Worm (Caenorhabditis elegans) whole organism, young adult: ENCODE measurements around the gene C29F9.6.
"Not testable (repeated sequence)": the region's sequence is repeated elsewhere in the genome, so short reads cannot be mapped to it uniquely, and the experiment has no call there.

Experiments
- B0035.1 ChIP-seq: sonication (generic microtip); optimal IDR thresholded peaks from 2 replicates; lab custom pipeline; 2016; ENCODE audit warnings: missing genetic modification characterization, mild to moderate bottlenecking, missing compliant biosample characterization, missing genotype, missing genetic modification reagents
- B0261.1 ChIP-seq: sonication (generic microtip); optimal IDR thresholded peaks from 2 replicates; lab custom pipeline; 2016; ENCODE audit warnings: mild to moderate bottlenecking, missing genetic modification characterization, moderate library complexity, missing compliant biosample characterization
- B0336.3 ChIP-seq: fragments of 200-800 bp; sonication (Bioruptor generic); IDR thresholded peaks from 2 replicates; pipeline ENCODE4 v1.3.6; 2022; ENCODE audit warnings: missing genetic modification characterization, missing compliant biosample characterization
- Y79H2A.3 ChIP-seq: fragments of 200-800 bp; sonication (Bioruptor generic); conservative IDR thresholded peaks from 2 replicates; pipeline ENCODE4 v1.3.6; 2022; ENCODE audit warnings: missing genetic modification reagents, missing genetic modification characterization, missing compliant biosample characterization
- aptf-2 ChIP-seq: fragments of 200-800 bp; sonication (Bioruptor generic); conservative IDR thresholded peaks from 2 replicates; pipeline ENCODE4 v1.3.6; 2022; ENCODE audit warnings: missing genetic modification reagents, missing genetic modification characterization, missing compliant biosample characterization
- attf-3 ChIP-seq: fragments of 200-800 bp; sonication (Bioruptor generic); conservative IDR thresholded peaks from 2 replicates; pipeline ENCODE4 v1.3.6; 2022; ENCODE audit warnings: missing genetic modification reagents, missing genetic modification characterization, missing compliant biosample characterization
- ccch-3 ChIP-seq: fragments of 200-800 bp; sonication (Bioruptor generic); optimal IDR thresholded peaks from 2 replicates; lab custom pipeline; 2018; ENCODE audit warnings: mild to moderate bottlenecking, missing genetic modification characterization, missing compliant biosample characterization
- die-1 ChIP-seq: sonication (generic microtip); optimal IDR thresholded peaks from 2 replicates; lab custom pipeline; 2016; ENCODE audit warnings: missing genotype, mild to moderate bottlenecking, missing genetic modification characterization, missing compliant biosample characterization
- egl-44 ChIP-seq: fragments of 200-800 bp; sonication (Bioruptor generic); IDR thresholded peaks from 2 replicates; pipeline ENCODE4 v1.3.6; 2022; ENCODE audit warnings: missing genetic modification reagents, missing genetic modification characterization, missing compliant biosample characterization
- egrh-3 ChIP-seq: fragments of 200-800 bp; sonication (Bioruptor generic); IDR thresholded peaks from 2 replicates; pipeline ENCODE4 v1.3.6; 2022; ENCODE audit warnings: missing genetic modification reagents, missing genetic modification characterization, missing compliant biosample characterization
- ekl-4 ChIP-seq: fragments of 200-800 bp; sonication (Bioruptor generic); IDR thresholded peaks from 2 replicates; pipeline ENCODE4 v1.3.6; 2022; ENCODE audit warnings: missing genetic modification reagents, missing genetic modification characterization, missing compliant biosample characterization
- ets-4 ChIP-seq: fragments of 200-800 bp; sonication (Bioruptor generic); optimal IDR thresholded peaks from 2 replicates; lab custom pipeline; 2018; ENCODE audit warnings: mild to moderate bottlenecking, missing genetic modification characterization, missing compliant biosample characterization
- fkh-3 ChIP-seq: sonication (generic microtip); optimal IDR thresholded peaks from 2 replicates; lab custom pipeline; 2016; ENCODE audit warnings: mild to moderate bottlenecking, missing genetic modification characterization, missing compliant biosample characterization
- lin-26 ChIP-seq: fragments of 200-800 bp; sonication (Bioruptor generic); IDR thresholded peaks from 2 replicates; pipeline ENCODE4 v1.3.6; 2022; ENCODE audit warnings: missing genetic modification reagents, missing genetic modification characterization, missing compliant biosample characterization
- lin-40 ChIP-seq: sonication (generic microtip); optimal IDR thresholded peaks from 2 replicates; lab custom pipeline; 2016; ENCODE audit warnings: missing genetic modification characterization, mild to moderate bottlenecking, missing compliant biosample characterization, missing genotype, missing genetic modification reagents
- lin-54 ChIP-seq: fragments of 200-800 bp; sonication (Bioruptor generic); optimal IDR thresholded peaks from 2 replicates; lab custom pipeline; 2018; ENCODE audit warnings: mild to moderate bottlenecking, missing genetic modification characterization, missing compliant biosample characterization
- madf-3 ChIP-seq: fragments of 200-800 bp; sonication (Bioruptor generic); IDR thresholded peaks from 2 replicates; pipeline ENCODE4 v1.3.6; 2022; ENCODE audit warnings: missing genetic modification reagents, missing genetic modification characterization, missing compliant biosample characterization
- nfya-2 ChIP-seq: fragments of 200-800 bp; sonication (Bioruptor generic); IDR thresholded peaks from 2 replicates; pipeline ENCODE4 v1.3.6; 2022; ENCODE audit warnings: missing genetic modification reagents, missing genetic modification characterization, missing compliant biosample characterization
- pha-4 ChIP-seq: fragments of 150-350 bp; sonication (generic microtip); optimal IDR thresholded peaks from 2 replicates; lab custom pipeline; 2014; ENCODE audit warnings: missing biosample characterization, missing genetic modification reagents, missing genetic modification characterization
- rec-8 ChIP-seq, 2 experiments: sonication (generic microtip); optimal IDR thresholded peaks; 2 replicates each; lab custom pipeline; 2016; ENCODE audit warnings: mild to moderate bottlenecking in 2 of 2, missing genetic modification characterization in 2 of 2, missing genetic modification reagents in 2 of 2, missing genotype in 2 of 2, missing biosample characterization in 1 of 2, missing compliant biosample characterization in 1 of 2, moderate library complexity in 1 of 2
- rpc-1 ChIP-seq, 2 experiments: fragments of 150-350 bp in 1 of 2; sonication (generic microtip) in 1 of 2; optimal IDR thresholded peaks; 2 replicates each; lab custom pipeline; 2014 to 2018; ENCODE audit warnings: missing biosample characterization in 1 of 2, missing genetic modification characterization in 1 of 2, missing genetic modification reagents in 1 of 2, missing genotype in 1 of 2
- sdz-38 ChIP-seq: sonication (generic microtip); optimal IDR thresholded peaks from 2 replicates; lab custom pipeline; 2016; ENCODE audit warnings: missing genotype, missing genetic modification characterization, missing compliant biosample characterization
- somi-1 ChIP-seq: fragments of 200-800 bp; sonication (Bioruptor generic); optimal IDR thresholded peaks from 2 replicates; lab custom pipeline; 2018; ENCODE audit warnings: mild to moderate bottlenecking, missing genetic modification characterization, missing compliant biosample characterization
- tbp1 ChIP-seq: fragments of 200-800 bp; sonication (Bioruptor generic); optimal IDR thresholded peaks from 2 replicates; lab custom pipeline; 2018; ENCODE audit warnings: mild to moderate bottlenecking, missing genetic modification characterization, missing compliant biosample characterization
- unc-62 ChIP-seq: fragments of 150-350 bp; optimal IDR thresholded peaks from 2 replicates; lab custom pipeline; 2014; ENCODE audit warnings: missing biosample characterization, missing genetic modification reagents, missing genetic modification characterization
- zfh-2 ChIP-seq: fragments of 200-800 bp; sonication (Bioruptor generic); conservative IDR thresholded peaks from 2 replicates; pipeline ENCODE4 v1.3.6; 2022; ENCODE audit warnings: missing genetic modification reagents, missing genetic modification characterization, missing compliant biosample characterization
- zim-3 ChIP-seq: sonication (generic microtip); optimal IDR thresholded peaks from 2 replicates; lab custom pipeline; 2017; ENCODE audit warnings: mild to moderate bottlenecking, missing genetic modification characterization, moderate library complexity, missing compliant biosample characterization

Gene C29F9.6

DNA sequence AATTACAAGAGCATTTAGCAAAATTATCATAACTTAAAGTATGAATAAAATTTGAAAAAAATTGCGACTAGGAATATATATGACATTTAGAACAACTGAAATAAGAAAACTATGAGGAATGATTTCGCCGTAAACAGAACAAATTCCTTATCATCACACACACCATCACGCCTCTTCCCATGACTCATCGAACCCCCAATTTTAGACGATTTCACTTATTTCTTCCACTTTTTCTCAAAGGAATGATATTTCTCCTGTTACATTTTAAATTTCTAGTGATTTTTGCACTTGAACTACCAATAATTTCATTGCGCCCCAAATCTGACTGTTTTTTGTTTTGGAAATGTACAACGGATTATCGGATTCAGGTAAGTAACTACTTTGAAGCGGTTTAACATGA, 41.9 kb downstream of the C29F9.6 start, which contains the start of the genes zig-13 and ver-1 (continued):
- TF ChIP-seq B0035.1 (tag; lab: Kevin White, UChicago): no peak
- TF ChIP-seq, all 124 proteins: peak for 0

DNA sequence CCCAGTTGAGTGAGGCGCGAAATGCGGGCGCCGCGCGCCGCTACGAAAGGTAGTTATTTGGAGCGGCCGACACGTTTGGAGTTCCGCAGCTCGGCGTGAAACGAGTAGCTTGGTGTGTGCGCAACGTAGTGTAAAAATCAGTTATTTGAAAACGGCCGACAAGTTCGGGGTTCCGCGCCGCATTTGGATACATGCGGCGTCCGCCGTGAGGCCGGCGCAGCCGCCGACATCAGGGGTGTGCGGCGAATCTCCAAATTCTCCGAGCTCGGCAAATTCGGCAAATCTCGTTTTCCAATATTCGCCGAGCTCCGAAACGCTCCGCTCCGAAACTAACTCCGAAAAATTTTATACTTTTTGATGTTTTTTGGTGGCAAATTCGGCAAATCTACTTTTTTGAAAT, 43.3 kb downstream of the C29F9.6 start:
- TF ChIP-seq nfya-2: 0 out of 2 replicates have a peak, but pooled peaks have one; percentile 33
- TF ChIP-seq zfh-2 (GFP tag; lab: Robert Waterston, UW): peak; percentile 60; the same call in 1 of the 2 replicates
- TF ChIP-seq egrh-3 (GFP tag; lab: Robert Waterston, UW): peak; percentile 34; the same call in 1 of the 2 replicates
- no peak for TF ChIP-seq tbp1 (GFP tag; lab: Kevin White, UChicago)
- TF ChIP-seq ets-4: no peak
- no peak for TF ChIP-seq lin-54
- no peak for TF ChIP-seq Y79H2A.3

ce11 chrIII:159149-159548, 44.4 kb downstream of the C29F9.6 start:
- TF ChIP-seq madf-3: 0 out of 2 replicates have a peak, but pooled peaks have one; percentile 39
- TF ChIP-seq aptf-2 (GFP tag; lab: Robert Waterston, UW): no peak

DNA sequence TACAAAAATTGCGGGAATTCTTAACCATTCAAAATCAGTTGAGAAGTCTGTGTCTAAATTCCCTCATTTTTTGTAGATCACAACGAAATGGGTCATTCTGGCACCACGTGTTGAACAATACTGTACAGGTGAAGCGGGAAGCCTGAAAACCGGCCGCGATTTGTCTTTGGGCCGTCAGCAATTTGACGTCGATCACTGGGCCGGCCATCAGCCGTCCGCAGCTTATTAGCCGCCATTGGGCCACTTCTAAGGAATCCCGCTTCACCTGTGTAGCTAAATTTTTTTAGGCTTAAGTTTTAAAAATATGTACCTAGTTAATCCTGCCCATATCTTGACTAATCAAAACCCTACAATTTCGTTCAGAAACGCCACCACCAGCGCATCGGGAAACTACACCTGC, 45.0 kb downstream of the C29F9.6 start:
- TF ChIP-seq zim-3 (no peak), B0336.3 (GFP tag; lab: Robert Waterston, UW) (no peak), pha-4 (tag; lab: Kevin White, UChicago) (no peak), somi-1 (GFP tag; lab: Kevin White, UChicago) (no peak), ccch-3 (no peak), zfh-2 (GFP tag; lab: Robert Waterston, UW) (peak; percentile 63; the same call in 1 of the 2 replicates), madf-3 (0 out of 2 replicates have a peak, but pooled peaks have one; percentile 0), rec-8 (tag; optimal IDR thresholded peaks at IDR 0.05; lab: Kevin White, UChicago) (no peak), ekl-4 (peak; percentile 38; the same call in 1 of the 2 replicates), unc-62 (GFP tag; lab: Kevin White, UChicago) (no peak), attf-3 (GFP tag; lab: Robert Waterston, UW) (no peak), fkh-3 (tag; lab: Kevin White, UChicago) (peak; percentile 19), lin-40 (tag; lab: Kevin White, UChicago) (no peak)

DNA sequence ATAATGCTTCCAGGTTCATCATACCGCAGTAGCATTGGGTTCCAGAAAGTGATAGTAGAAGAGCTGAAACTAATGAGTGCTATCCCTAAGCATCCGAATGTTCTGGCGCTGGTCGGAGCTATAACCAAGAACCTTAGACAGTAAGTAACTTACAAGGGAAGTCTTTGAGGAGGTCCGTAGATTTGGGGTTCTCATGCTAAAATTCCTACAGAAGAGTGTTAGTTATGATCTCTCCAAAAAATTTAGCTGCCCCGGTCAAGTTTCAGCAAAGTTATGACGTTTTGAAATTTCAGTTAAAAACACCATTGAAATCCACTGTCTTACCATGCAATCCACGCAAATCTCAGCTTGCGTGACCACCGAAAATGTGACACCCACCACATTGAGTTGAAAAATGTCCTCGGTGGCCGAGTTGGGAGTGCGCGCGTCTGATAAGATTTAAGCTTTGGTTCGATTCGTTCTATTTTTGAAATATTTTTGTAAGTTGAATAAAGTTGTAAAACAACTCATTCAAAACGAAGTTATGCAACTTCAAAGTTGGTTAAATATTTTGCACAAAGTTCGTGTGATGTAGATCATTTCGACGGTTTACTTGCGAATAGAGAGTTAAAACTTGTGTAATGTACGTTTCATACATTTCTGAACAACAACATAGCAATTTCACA, 46.2 kb downstream of the C29F9.6 start:
- peak; percentile 43; the same call in 1 of the 2 replicates for TF ChIP-seq lin-26 (GFP tag; lab: Robert Waterston, UW)
- TF ChIP-seq tbp1 (GFP tag; lab: Kevin White, UChicago): peak; percentile 74
- TF ChIP-seq B0261.1: peak; percentile 53
- not testable (repeated sequence) for TF ChIP-seq rpc-1 (optimal IDR thresholded peaks at IDR 0.05; lab: Kevin White, UChicago)
- TF ChIP-seq rpc-1 (tag; optimal IDR thresholded peaks at IDR 0.05; lab: Kevin White, UChicago): peak; percentile 50

DNA sequence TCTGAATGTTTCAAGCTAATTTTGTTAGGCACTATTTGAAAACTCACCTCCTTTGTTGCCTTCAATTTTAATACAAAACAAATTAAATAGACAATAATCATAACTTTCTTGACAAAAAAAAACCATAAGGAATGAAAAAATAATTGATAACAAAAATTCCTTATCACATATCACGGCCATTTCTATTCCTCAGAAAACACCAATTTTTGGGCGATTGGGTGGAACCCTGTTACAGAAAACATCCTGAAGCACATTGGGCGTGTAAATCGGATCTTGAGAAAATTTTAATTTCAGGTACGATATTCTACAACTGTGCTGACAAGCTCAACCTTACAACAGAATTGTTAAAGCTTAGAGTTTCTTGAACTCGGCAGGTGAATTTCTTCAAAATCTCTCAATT, 50.1 kb downstream of the C29F9.6 start, which contains the start of gene F40G9.8:
Gene F40G9.8, minus strand, starts transcription at position 101 of the 400 bp plus-strand sequence.
- TF ChIP-seq sdz-38 (tag; lab: Kevin White, UChicago): no peak
- TF ChIP-seq B0336.3 (GFP tag; lab: Robert Waterston, UW): no peak
- no peak for TF ChIP-seq die-1 (tag; lab: Kevin White, UChicago)
- TF ChIP-seq B0261.1: no peak
- TF ChIP-seq egl-44 (GFP tag; lab: Robert Waterston, UW): no peak
